Fruit fly (Drosophila melanogaster): Measurements from ENCODE around the gene CG4768.

CG4768 gene

dm6 chrX:16834259-16834658 lies 42.3 kb downstream of the CG4768 start (continued):
- TF ChIP-seq lola (GFP tag; optimal IDR thresholded peaks at IDR 0.05) (no peak), h (GFP tag; optimal IDR thresholded peaks at IDR 0.05) (peak; percentile 22), Hnf4 (GFP tag; optimal IDR thresholded peaks at IDR 0.05) (no peak), dl (GFP tag; optimal IDR thresholded peaks at IDR 0.05; ENCODE audit: insufficient read depth in 1 of 2, partially characterized antibody in 2 of 2) (no peak), N (GFP tag; optimal IDR thresholded peaks at IDR 0.05) (no peak), CrebA (GFP tag; optimal IDR thresholded peaks at IDR 0.05; ENCODE audit: borderline replicate concordance) (no peak), sv (GFP tag; optimal IDR thresholded peaks at IDR 0.05) (no peak)

dm6 chrX:16835304-16835703 lies 43.4 kb downstream of the CG4768 start, which contains the start of the genes CG13004 and CG46306:
CG13004 (minus strand) TSS chrX:16835520.
CG46306 (minus strand) TSS chrX:16835520.
- TF ChIP-seq foxo (GFP tag; optimal IDR thresholded peaks at IDR 0.05) (no peak), dmrt93B (GFP tag; optimal IDR thresholded peaks at IDR 0.05) (no peak), Hnf4 (GFP tag; optimal IDR thresholded peaks at IDR 0.05) (peak; percentile 13), tai (GFP tag; optimal IDR thresholded peaks at IDR 0.05) (no peak), dl (GFP tag; optimal IDR thresholded peaks at IDR 0.05; ENCODE audit: insufficient read depth in 1 of 2, partially characterized antibody in 2 of 2) (peak in 1 of 2 experiments; percentile 52), dsf (GFP tag; optimal IDR thresholded peaks at IDR 0.05; ENCODE audit: borderline replicate concordance) (no peak), sage (GFP tag; optimal IDR thresholded peaks at IDR 0.05) (no peak), Dfd (GFP tag; optimal IDR thresholded peaks at IDR 0.05) (no peak), psq (GFP tag; optimal IDR thresholded peaks at IDR 0.05) (no peak), br (GFP tag; optimal IDR thresholded peaks at IDR 0.05) (no peak), lola (GFP tag; optimal IDR thresholded peaks at IDR 0.05) (no peak), Abd-B (GFP tag; optimal IDR thresholded peaks at IDR 0.05) (no peak), Myc (optimal IDR thresholded peaks at IDR 0.05) (no peak), sv (GFP tag; optimal IDR thresholded peaks at IDR 0.05) (no peak), Rel (GFP tag; optimal IDR thresholded peaks at IDR 0.05) (no peak), Rel (tag; optimal IDR thresholded peaks at IDR 0.05) (peak; percentile 39), N (GFP tag; optimal IDR thresholded peaks at IDR 0.05) (no peak), Mio (GFP tag; optimal IDR thresholded peaks at IDR 0.05) (no peak), Hr83 (GFP tag; optimal IDR thresholded peaks at IDR 0.05; ENCODE audit: poor library complexity, severe bottlenecking) (peak; percentile 6), ey (GFP tag; optimal IDR thresholded peaks at IDR 0.05) (no peak), brk (GFP tag; optimal IDR thresholded peaks at IDR 0.05) (no peak), OdsH (GFP tag; optimal IDR thresholded peaks at IDR 0.05) (no peak), GATAd (GFP tag; optimal IDR thresholded peaks at IDR 0.05) (no peak), fru (GFP tag; optimal IDR thresholded peaks at IDR 0.05) (no peak), CrebA (GFP tag; optimal IDR thresholded peaks at IDR 0.05; ENCODE audit: borderline replicate concordance) (no peak), HLH106 (tag; optimal IDR thresholded peaks at IDR 0.05) (no peak), CG9705 (GFP tag; optimal IDR thresholded peaks at IDR 0.05) (no peak), woc (GFP tag; optimal IDR thresholded peaks at IDR 0.05) (no peak), Hr78 (GFP tag; optimal IDR thresholded peaks at IDR 0.05) (no peak), jim (GFP tag; optimal IDR thresholded peaks at IDR 0.05) (no peak), Dif (GFP tag; optimal IDR thresholded peaks at IDR 0.05; ENCODE audit: partially characterized antibody) (peak; percentile 58), usp (GFP tag; optimal IDR thresholded peaks at IDR 0.05) (no peak), CG32264 (GFP tag; optimal IDR thresholded peaks at IDR 0.05) (no peak), Jra (GFP tag; optimal IDR thresholded peaks at IDR 0.05) (no peak), rgr (GFP tag; optimal IDR thresholded peaks at IDR 0.05) (no peak), Vsx2 (GFP tag; optimal IDR thresholded peaks at IDR 0.05; ENCODE audit: partially characterized antibody) (no peak), h (GFP tag; optimal IDR thresholded peaks at IDR 0.05) (no peak), Sp1 (GFP tag; optimal IDR thresholded peaks at IDR 0.05) (no peak), pan (optimal IDR thresholded peaks at IDR 0.05) (no peak)

All from whole organism, wandering third instar larva.